Worm (Caenorhabditis elegans) whole organism, L4/young adult: Measurements from ENCODE around the gene F54C9.7.

Experiments
- W03F9.2 ChIP-seq: fragments of 150-350 bp; optimal IDR thresholded peaks from 2 replicates; lab custom pipeline; 2014; ENCODE audit warnings: missing biosample characterization, missing genetic modification characterization
- dao-5 ChIP-seq: sonication (generic microtip); optimal IDR thresholded peaks from 2 replicates; lab custom pipeline; 2016; ENCODE audit warnings: missing genotype, missing genetic modification characterization, moderate library complexity, missing compliant biosample characterization
- him-1 ChIP-seq: sonication (generic microtip); optimal IDR thresholded peaks from 2 replicates; lab custom pipeline; 2016; ENCODE audit warnings: missing genotype, missing genetic modification reagents, missing genetic modification characterization, missing compliant biosample characterization

Gene F54C9.7

DNA sequence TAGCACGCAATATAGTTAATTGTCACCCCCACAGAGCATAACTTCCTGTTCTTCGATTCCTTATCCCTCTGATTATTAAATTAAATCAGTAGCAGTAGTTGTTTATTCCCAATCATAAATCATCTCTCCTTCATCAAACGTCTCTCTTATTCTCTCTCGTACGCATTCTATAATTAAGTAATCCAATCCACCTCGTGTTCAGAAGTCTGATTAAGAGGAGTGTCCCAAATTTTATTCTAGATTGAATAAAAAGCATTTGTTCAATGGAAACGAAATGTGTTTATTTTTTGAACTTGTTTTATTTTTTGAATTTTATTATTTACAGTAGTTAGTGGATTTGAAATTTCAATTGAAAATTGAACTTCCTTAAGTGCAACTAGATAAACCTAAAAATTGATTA lies 38.2 kb downstream of the F54C9.7 start:
- TF ChIP-seq dao-5 (tag; lab: Kevin White, UChicago) (no peak), him-1 (no peak), W03F9.2 (tag; lab: Kevin White, UChicago) (no peak)

DNA sequence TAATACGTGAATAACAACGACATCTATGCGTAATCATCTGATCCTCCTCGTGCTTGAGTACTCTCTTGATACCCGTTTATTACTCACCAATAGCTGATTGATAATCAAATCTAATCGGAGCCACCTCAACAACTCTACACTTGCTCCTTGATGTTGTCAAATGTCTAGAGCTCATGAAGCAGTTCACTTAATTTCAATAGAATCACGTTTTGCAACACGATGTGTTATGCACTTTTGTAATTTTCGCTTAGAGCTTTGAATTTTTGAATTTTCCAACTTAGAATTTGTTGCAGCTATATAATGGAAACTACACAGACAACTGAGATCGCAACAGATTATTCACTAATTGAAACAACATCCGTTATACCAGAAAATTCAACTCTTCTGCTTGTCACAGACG lies 39.3 kb downstream of the F54C9.7 start, which contains the start of gene T22C8.1:
Gene T22C8.1, plus strand, starts transcription at position 301 of the 400 bp plus-strand sequence.
- TF ChIP-seq dao-5 (tag; lab: Kevin White, UChicago) (no peak), W03F9.2 (tag; lab: Kevin White, UChicago) (no peak), him-1 (no peak)

DNA sequence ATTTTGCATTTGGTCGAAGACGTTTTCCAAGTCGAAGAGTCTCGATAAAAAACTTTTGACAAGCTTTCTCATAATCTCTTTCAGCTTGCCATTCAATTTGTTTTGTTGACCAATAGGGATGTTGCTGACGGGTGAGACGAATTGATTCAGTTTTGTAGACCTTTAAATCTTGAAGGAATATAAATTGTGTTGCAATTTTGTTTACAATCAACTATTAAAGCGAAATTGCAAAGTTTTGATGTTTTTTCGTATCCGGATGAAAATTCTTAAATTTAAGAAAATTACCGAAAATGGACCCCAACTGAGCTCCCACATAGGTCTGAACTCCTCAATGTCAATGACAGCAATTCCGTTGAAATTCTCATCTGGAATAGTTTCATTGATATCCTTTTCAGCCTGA lies 43.0 kb downstream of the F54C9.7 start:
- TF ChIP-seq him-1 (no peak), dao-5 (tag; lab: Kevin White, UChicago) (no peak), W03F9.2 (tag; lab: Kevin White, UChicago) (no peak)

DNA sequence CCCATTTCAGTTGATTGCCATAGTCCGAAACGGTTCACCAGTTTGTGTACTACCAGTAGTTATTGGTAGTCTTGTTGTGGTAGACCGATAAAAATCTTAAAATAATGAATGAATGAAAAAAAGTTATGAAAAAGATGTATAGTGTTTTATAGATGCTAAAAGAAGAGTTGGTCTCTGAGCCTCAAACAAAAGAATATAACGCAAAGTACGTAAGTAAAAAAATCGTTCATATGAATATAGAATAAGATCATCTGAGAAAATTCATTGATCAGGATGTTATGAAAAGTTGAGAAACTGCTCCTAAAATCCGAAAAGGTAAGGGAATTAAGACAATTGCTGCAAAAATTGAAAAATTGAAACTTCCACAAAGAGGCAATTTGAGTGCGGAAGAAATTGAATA lies 44.4 kb downstream of the F54C9.7 start, which contains the start of gene chhy-1:
Gene chhy-1, minus strand, starts transcription at position 101 of the 400 bp plus-strand sequence.
- TF ChIP-seq him-1: no peak
- TF ChIP-seq W03F9.2 (tag; lab: Kevin White, UChicago): no peak
- no peak for TF ChIP-seq dao-5 (tag; lab: Kevin White, UChicago)

DNA sequence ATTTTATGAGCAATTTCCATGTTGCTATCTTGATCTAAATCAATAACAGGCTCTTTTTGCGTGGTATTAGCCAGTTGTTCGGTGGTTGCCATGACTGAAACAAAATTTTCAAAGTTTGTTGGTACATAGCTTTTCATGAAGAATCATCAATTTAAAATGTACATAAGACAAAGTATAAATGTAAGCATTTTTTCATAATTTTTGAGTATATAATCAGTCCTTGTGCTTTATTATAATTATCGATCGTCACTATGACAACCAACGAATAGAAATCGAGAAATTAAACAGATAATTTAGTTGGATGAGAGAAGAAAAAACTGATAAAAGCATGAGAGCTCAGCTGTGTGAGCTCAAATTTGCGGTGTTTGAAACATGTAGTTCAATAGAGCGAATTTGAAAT lies 48.7 kb downstream of the F54C9.7 start, which contains the start of gene T22C8.3:
Gene T22C8.3, minus strand, starts transcription at position 101 of the 400 bp plus-strand sequence.
- TF ChIP-seq him-1: no peak
- no peak for TF ChIP-seq W03F9.2 (tag; lab: Kevin White, UChicago)
- TF ChIP-seq dao-5 (tag; lab: Kevin White, UChicago): no peak

DNA sequence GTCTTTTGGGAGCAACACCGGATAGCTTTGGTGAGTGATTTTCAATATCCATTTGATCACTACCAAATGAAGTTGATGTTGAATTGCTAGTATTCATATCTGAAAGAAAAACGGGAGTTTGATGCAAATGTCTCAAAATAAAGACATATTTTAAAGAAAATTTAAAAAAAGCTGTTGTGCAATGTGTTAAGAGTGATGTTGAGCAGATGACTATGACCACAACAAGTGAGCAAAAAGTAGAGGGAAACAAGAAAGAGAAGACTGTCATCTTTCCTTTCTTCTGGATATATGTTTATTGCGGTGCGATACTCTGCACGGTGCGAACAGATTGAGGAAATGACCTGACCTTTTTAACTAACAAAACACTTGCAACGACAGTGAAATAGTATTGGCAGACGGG lies 50.3 kb downstream of the F54C9.7 start, which contains the start of gene T22C8.4:
Gene T22C8.4, minus strand, starts transcription at position 101 of the 400 bp plus-strand sequence.
- no peak for TF ChIP-seq him-1
- no peak for TF ChIP-seq dao-5 (tag; lab: Kevin White, UChicago)
- no peak for TF ChIP-seq W03F9.2 (tag; lab: Kevin White, UChicago)
